Fruit fly (Drosophila melanogaster): ENCODE results near the gene CG4022.

CG4022 gene

dm6 chr3L:9429665-9430607 lies 19.3 kb upstream of the CG4022 start, which contains the start of the genes RpS17 and MTF-1 (continued):
- TF ChIP-seq kni (GFP tag; optimal IDR thresholded peaks at IDR 0.05) (peak; percentile 22), CG2889 (GFP tag; IDR thresholded peaks at IDR 0.05) (no peak), CG18619 (GFP tag; optimal IDR thresholded peaks at IDR 0.05) (peak; percentile 52), CG6272 (GFP tag; IDR thresholded peaks at IDR 0.05) (no peak), CG13424 (tag; optimal IDR thresholded peaks at IDR 0.05) (no peak), CG7745 (tag; optimal IDR thresholded peaks at IDR 0.05) (no peak), CG8281 (tag; optimal IDR thresholded peaks at IDR 0.05) (no peak), gcm2 (GFP tag; optimal IDR thresholded peaks at IDR 0.05) (no peak), cwo (GFP tag; optimal IDR thresholded peaks at IDR 0.05) (peak; percentile 7), CTCF (GFP tag; optimal IDR thresholded peaks at IDR 0.05) (peak; percentile 62), ash1 (GFP tag; optimal IDR thresholded peaks at IDR 0.05) (no peak), ind (GFP tag; optimal IDR thresholded peaks at IDR 0.05) (no peak), CG6654 (GFP tag; optimal IDR thresholded peaks at IDR 0.05) (no peak), nerfin-2 (GFP tag; IDR thresholded peaks at IDR 0.05; ENCODE audit: partially characterized antibody) (no peak), CG13296 (GFP tag; optimal IDR thresholded peaks at IDR 0.05) (peak; percentile 58), CG15696 (tag; optimal IDR thresholded peaks at IDR 0.05) (no peak), Usf (GFP tag; optimal IDR thresholded peaks at IDR 0.05) (peak; percentile 1), CG14441 (GFP tag; IDR thresholded peaks at IDR 0.05) (peak; percentile 21; the same call in 1 of the 2 replicates), Fer2 (tag; optimal IDR thresholded peaks at IDR 0.05) (no peak), CG33213 (GFP tag; optimal IDR thresholded peaks at IDR 0.05) (peak; percentile 57), MBD-R2 (GFP tag; IDR thresholded peaks at IDR 0.05) (peak; percentile 43; the same call in 1 of the 2 replicates), amos (GFP tag; IDR thresholded peaks at IDR 0.05; ENCODE audit: partially characterized antibody) (no peak; the same call in 1 of the 2 replicates), PHDP (tag; optimal IDR thresholded peaks at IDR 0.05) (peak; percentile 66), mld (GFP tag; IDR thresholded peaks at IDR 0.05; ENCODE audit: partially characterized antibody) (no peak), zen2 (GFP tag; IDR thresholded peaks at IDR 0.05; ENCODE audit: partially characterized antibody) (no peak), Blimp-1 (GFP tag; optimal IDR thresholded peaks at IDR 0.05) (no peak), CG12071 (GFP tag; optimal IDR thresholded peaks at IDR 0.05) (peak; percentile 60), ERR (GFP tag; optimal IDR thresholded peaks at IDR 0.05) (no peak), CG18764 (GFP tag; optimal IDR thresholded peaks at IDR 0.05) (no peak), Lpt (GFP tag; optimal IDR thresholded peaks at IDR 0.05) (no peak), CG1233 (GFP tag; optimal IDR thresholded peaks at IDR 0.05) (peak; percentile 31), schlank (tag; optimal IDR thresholded peaks at IDR 0.05) (peak; percentile 46), chm (GFP tag; IDR thresholded peaks at IDR 0.05) (peak; percentile 80), MESR4 (GFP tag; optimal IDR thresholded peaks at IDR 0.05) (peak; percentile 96), Deaf1 (tag; optimal IDR thresholded peaks at IDR 0.05) (peak; percentile 10), dmrt99B (tag; optimal IDR thresholded peaks at IDR 0.05) (peak; percentile 19), gsb-n (tag; optimal IDR thresholded peaks at IDR 0.05) (peak; percentile 38), CG17612 (GFP tag; IDR thresholded peaks at IDR 0.05) (no peak), tap (tag; optimal IDR thresholded peaks at IDR 0.05) (peak; percentile 26), Hand (GFP tag; optimal IDR thresholded peaks at IDR 0.05) (peak; percentile 37), wek (GFP tag; optimal IDR thresholded peaks at IDR 0.05) (peak; percentile 98), CG9817 (tag; optimal IDR thresholded peaks at IDR 0.05) (no peak), nerfin-1 (tag; optimal IDR thresholded peaks at IDR 0.05) (peak; percentile 53), ci (GFP tag; IDR thresholded peaks at IDR 0.05) (peak; percentile 90), Dip2 (GFP tag; IDR thresholded peaks at IDR 0.05) (no peak), CG2199 (GFP tag; IDR thresholded peaks at IDR 0.05) (no peak), unpg (GFP tag; optimal IDR thresholded peaks at IDR 0.05) (peak; percentile 60), bigmax (GFP tag; optimal IDR thresholded peaks at IDR 0.05) (no peak)

Data from whole organism, embryonic.